Fruit fly (Drosophila melanogaster): ENCODE data around the gene Rrp6.

DNA sequence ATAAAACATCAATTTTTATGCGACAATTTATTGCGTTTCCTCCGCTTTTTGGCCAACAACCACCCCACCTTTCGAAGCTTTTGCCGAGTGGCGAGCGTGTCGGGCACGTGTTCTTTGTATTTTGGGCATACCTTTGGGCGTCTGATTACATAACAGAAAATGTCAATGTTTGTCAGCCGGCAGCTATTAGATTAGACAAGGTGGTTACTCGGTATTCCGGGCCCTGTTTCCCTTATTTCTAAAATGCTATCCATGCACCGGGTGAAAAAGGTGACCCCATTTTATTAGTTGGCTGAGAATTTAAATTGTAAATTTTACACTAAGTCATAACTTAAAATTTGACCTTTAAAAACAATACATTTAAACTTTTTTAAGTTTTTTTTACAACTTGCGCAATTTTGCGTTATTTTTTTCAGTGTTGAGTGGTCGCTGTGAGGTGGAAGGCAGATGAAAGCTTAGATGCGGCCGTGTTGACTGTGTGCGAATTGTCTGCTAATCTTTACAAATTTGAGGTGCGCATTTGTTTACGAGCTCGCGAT, 26.5 kb upstream of the Rrp6 start:
- no peak for TF ChIP-seq EcR (GFP tag; optimal IDR thresholded peaks at IDR 0.05)
- no peak for TF ChIP-seq CG9948 (tag; optimal IDR thresholded peaks at IDR 0.05)
- TF ChIP-seq gl (tag; optimal IDR thresholded peaks at IDR 0.05) = no peak

Data from whole organism, pupa.